Worm (Caenorhabditis elegans) whole organism, L2 larva: ENCODE results near the gene math-23.

Experiments used
- lin-11 ChIP-seq: fragments of 150-350 bp; sonication (generic microtip); optimal IDR thresholded peaks from 2 replicates; lab custom pipeline; 2014; ENCODE audit warnings: missing biosample characterization, missing genetic modification characterization, inconsistent platforms, mixed read lengths
- lin-39 ChIP-seq: fragments of 150-350 bp; optimal IDR thresholded peaks from 2 replicates; lab custom pipeline; 2014; ENCODE audit warnings: missing biosample characterization, missing genetic modification reagents, missing genetic modification characterization
- nhr-10 ChIP-seq: sonication (generic microtip); optimal IDR thresholded peaks from 2 replicates; lab custom pipeline; 2017; ENCODE audit warnings: missing biosample characterization, missing genetic modification characterization
- nhr-11 ChIP-seq: fragments of 150-350 bp; optimal IDR thresholded peaks from 2 replicates; lab custom pipeline; 2014; ENCODE audit warnings: missing biosample characterization, missing genetic modification characterization
- nhr-23 ChIP-seq: fragments of 150-350 bp; optimal IDR thresholded peaks from 2 replicates; lab custom pipeline; 2014; ENCODE audit warnings: missing biosample characterization, missing genetic modification reagents, missing genetic modification characterization
- nhr-77 ChIP-seq: fragments of 150-350 bp; optimal IDR thresholded peaks from 2 replicates; lab custom pipeline; 2014; ENCODE audit warnings: missing biosample characterization, missing genetic modification characterization
- skn-1 ChIP-seq: sonication (generic microtip); optimal IDR thresholded peaks from 2 replicates; lab custom pipeline; 2017; ENCODE audit warnings: missing biosample characterization, missing genetic modification characterization
- unc-62 ChIP-seq: fragments of 150-350 bp; optimal IDR thresholded peaks from 2 replicates; lab custom pipeline; 2014; ENCODE audit warnings: missing biosample characterization, missing genetic modification reagents, missing genetic modification characterization
- ztf-4 ChIP-seq: fragments of 150-350 bp; optimal IDR thresholded peaks from 2 replicates; lab custom pipeline; 2014; ENCODE audit warnings: missing biosample characterization, missing genetic modification characterization

ce11 chrII:1869120-1869519 lies 33.0 kb upstream of the math-23 start, which contains the start of gene math-14:
- TF ChIP-seq ztf-4: no peak
- TF ChIP-seq skn-1 (tag; lab: Kevin White, UChicago): no peak
- TF ChIP-seq nhr-77: no peak
- TF ChIP-seq nhr-11 (tag; lab: Kevin White, UChicago): no peak
- TF ChIP-seq nhr-10 (tag; lab: Kevin White, UChicago): no peak
- no peak for TF ChIP-seq lin-11 (tag; lab: Kevin White, UChicago)
- TF ChIP-seq nhr-23 (tag; lab: Kevin White, UChicago): no peak
- no peak for TF ChIP-seq lin-39 (tag; lab: Kevin White, UChicago)
- TF ChIP-seq unc-62 (GFP tag; lab: Kevin White, UChicago): no peak
